Fruit fly (Drosophila melanogaster) whole organism, prepupa: ENCODE data around the gene Pep.
A peak's percentile ranks its signal among the peaks of the same experiment; 100 is the strongest.

Source experiments
- Blimp-1 ChIP-seq: fragments of 200-800 bp; sonication (Bioruptor generic); optimal IDR thresholded peaks from 3 replicates; lab custom pipeline; 2017; ENCODE audit warnings: missing biosample characterization, missing genetic modification characterization, mild to moderate bottlenecking, moderate library complexity, missing genetic modification reagents
- CG10631 ChIP-seq: fragments of 200-800 bp; sonication (Bioruptor generic); optimal IDR thresholded peaks from 2 replicates; lab custom pipeline; 2016; ENCODE audit warnings: missing biosample characterization, missing genetic modification characterization
- CG11762 ChIP-seq: fragments of 200-800 bp; sonication (Bioruptor generic); optimal IDR thresholded peaks from 3 replicates; lab custom pipeline; 2016; ENCODE audit warnings: missing biosample characterization, missing genetic modification characterization; ENCODE audit not compliant: insufficient read depth
- CG11902 ChIP-seq: fragments of 200-800 bp; sonication (Bioruptor generic); optimal IDR thresholded peaks from 3 replicates; lab custom pipeline; 2016; ENCODE audit warnings: missing biosample characterization, missing genetic modification characterization
- CG3032 ChIP-seq: fragments of 200-800 bp; optimal IDR thresholded peaks from 2 replicates; lab custom pipeline; 2019; ENCODE audit warnings: missing biosample characterization, mild to moderate bottlenecking, missing genetic modification characterization, moderate library complexity
- CG34406 ChIP-seq: fragments of 200-800 bp; sonication (Bioruptor generic); optimal IDR thresholded peaks from 3 replicates; lab custom pipeline; 2016; ENCODE audit warnings: missing biosample characterization, missing genetic modification characterization
- CG6163 ChIP-seq: fragments of 200-800 bp; sonication (Bioruptor generic); IDR thresholded peaks from 3 replicates; pipeline ENCODE4 v1.3.6; 2022; ENCODE audit warnings: missing biosample characterization, missing genetic modification characterization
- CG6276 ChIP-seq: fragments of 200-800 bp; sonication (Bioruptor generic); optimal IDR thresholded peaks from 2 replicates; lab custom pipeline; 2017; ENCODE audit warnings: missing biosample characterization, mild to moderate bottlenecking, missing genetic modification characterization
- CG6808 ChIP-seq: fragments of 200-800 bp; sonication (Bioruptor generic); optimal IDR thresholded peaks from 3 replicates; lab custom pipeline; 2017; ENCODE audit warnings: missing biosample characterization, missing genetic modification characterization, mild to moderate bottlenecking, moderate library complexity, missing genetic modification reagents
- CG6854 ChIP-seq: fragments of 200-800 bp; sonication (Bioruptor generic); optimal IDR thresholded peaks from 2 replicates; lab custom pipeline; 2017; ENCODE audit warnings: missing biosample characterization, mild to moderate bottlenecking, missing genetic modification characterization
- CG7368 ChIP-seq: fragments of 200-800 bp; sonication (Bioruptor generic); optimal IDR thresholded peaks from 3 replicates; lab custom pipeline; 2016; ENCODE audit warnings: missing biosample characterization, missing genetic modification characterization
- CG8119 ChIP-seq: fragments of 200-800 bp; sonication (Bioruptor generic); IDR thresholded peaks from 3 replicates; pipeline ENCODE4 v1.3.6; 2022; ENCODE audit warnings: missing biosample characterization, missing genetic modification characterization
- CG8632 ChIP-seq: fragments of 200-800 bp; sonication (Bioruptor generic); optimal IDR thresholded peaks from 3 replicates; lab custom pipeline; 2016; ENCODE audit warnings: missing biosample characterization, missing genetic modification characterization
- Eip75B ChIP-seq: fragments of 200-800 bp; sonication (Bioruptor generic); optimal IDR thresholded peaks from 3 replicates; lab custom pipeline; 2016; ENCODE audit warnings: missing biosample characterization, missing genetic modification characterization
- Eip78C ChIP-seq: fragments of 200-800 bp; sonication (Bioruptor generic); peaks from one replicate; lab custom pipeline; 2016; ENCODE audit warnings: missing biosample characterization, missing genetic modification characterization
- Eip93F ChIP-seq: fragments of 200-800 bp; sonication (Bioruptor generic); optimal IDR thresholded peaks from 2 replicates; lab custom pipeline; 2016; ENCODE audit warnings: missing biosample characterization, mild to moderate bottlenecking, missing genetic modification characterization
- Ets21C ChIP-seq: fragments of 200-800 bp; sonication (Bioruptor generic); optimal IDR thresholded peaks from 3 replicates; lab custom pipeline; 2016; ENCODE audit warnings: missing biosample characterization, missing genetic modification characterization
- Hr4 ChIP-seq: fragments of 200-800 bp; sonication (Bioruptor generic); optimal IDR thresholded peaks from 3 replicates; lab custom pipeline; 2016; ENCODE audit warnings: missing biosample characterization, missing genetic modification characterization
- Lpt ChIP-seq: fragments of 200-800 bp; sonication (Bioruptor generic); optimal IDR thresholded peaks from 3 replicates; lab custom pipeline; 2016; ENCODE audit warnings: missing biosample characterization, missing genetic modification characterization
- Met ChIP-seq: fragments of 200-800 bp; sonication (Bioruptor generic); optimal IDR thresholded peaks from 3 replicates; lab custom pipeline; 2016; ENCODE audit warnings: missing biosample characterization, missing genetic modification characterization
- OdsH ChIP-seq: fragments of 200-800 bp; sonication (Bioruptor generic); optimal IDR thresholded peaks from 3 replicates; lab custom pipeline; 2016; ENCODE audit warnings: missing biosample characterization, missing genetic modification characterization
- Smox ChIP-seq: fragments of 200-800 bp; sonication (Bioruptor generic); optimal IDR thresholded peaks from 3 replicates; lab custom pipeline; 2016; ENCODE audit warnings: missing biosample characterization, missing genetic modification characterization
- Sox102F ChIP-seq: fragments of 200-800 bp; sonication (Bioruptor generic); optimal IDR thresholded peaks from 2 replicates; lab custom pipeline; 2016; ENCODE audit warnings: missing biosample characterization, mild to moderate bottlenecking, missing genetic modification characterization
- Sox14 ChIP-seq: fragments of 200-800 bp; sonication (Bioruptor generic); optimal IDR thresholded peaks from 3 replicates; lab custom pipeline; 2016; ENCODE audit warnings: missing biosample characterization, missing genetic modification characterization
- Sox15 ChIP-seq: fragments of 200-800 bp; sonication (Bioruptor generic); optimal IDR thresholded peaks from 3 replicates; lab custom pipeline; 2016; ENCODE audit warnings: missing biosample characterization, missing genetic modification characterization
- achi ChIP-seq: fragments of 200-800 bp; sonication (Bioruptor generic); optimal IDR thresholded peaks from 3 replicates; lab custom pipeline; 2016; ENCODE audit warnings: missing biosample characterization, missing genetic modification characterization
- dsx ChIP-seq: fragments of 200-800 bp; optimal IDR thresholded peaks from 3 replicates; lab custom pipeline; 2019; ENCODE audit warnings: missing biosample characterization, mild to moderate bottlenecking, missing genetic modification characterization, moderate library complexity; ENCODE audit not compliant: poor library complexity, severe bottlenecking
- esn ChIP-seq: fragments of 200-800 bp; sonication (Bioruptor generic); optimal IDR thresholded peaks from 2 replicates; lab custom pipeline; 2016; ENCODE audit warnings: missing biosample characterization, mild to moderate bottlenecking, missing genetic modification characterization, moderate library complexity
- fd59A ChIP-seq: fragments of 200-800 bp; sonication (Bioruptor generic); optimal IDR thresholded peaks from 2 replicates; lab custom pipeline; 2017; ENCODE audit warnings: missing biosample characterization, mild to moderate bottlenecking, missing genetic modification characterization, missing genetic modification reagents
- fd85E ChIP-seq: fragments of 200-800 bp; sonication (Bioruptor generic); optimal IDR thresholded peaks from 3 replicates; lab custom pipeline; 2016; ENCODE audit warnings: missing biosample characterization, missing genetic modification characterization
- fkh ChIP-seq: fragments of 200-800 bp; sonication (Bioruptor generic); optimal IDR thresholded peaks from 3 replicates; lab custom pipeline; 2017; ENCODE audit warnings: missing biosample characterization, mild to moderate bottlenecking, missing genetic modification characterization, moderate library complexity
- net ChIP-seq: fragments of 200-800 bp; sonication (Bioruptor generic); optimal IDR thresholded peaks from 3 replicates; lab custom pipeline; 2016; ENCODE audit warnings: missing biosample characterization, missing genetic modification characterization
- spab ChIP-seq: fragments of 200-800 bp; sonication (Bioruptor generic); optimal IDR thresholded peaks from 2 replicates; lab custom pipeline; 2017; ENCODE audit warnings: missing biosample characterization, mild to moderate bottlenecking, missing genetic modification characterization, missing genetic modification reagents
- ss ChIP-seq, 2 experiments: fragments of 200-800 bp; sonication (Bioruptor generic); optimal IDR thresholded peaks; 2 replicates in 1 of 2; 3 replicates in 1 of 2; lab custom pipeline; 2017 to 2018; ENCODE audit warnings: mild to moderate bottlenecking in 2 of 2, missing biosample characterization in 2 of 2, missing genetic modification characterization in 2 of 2, moderate library complexity in 1 of 2
- svp ChIP-seq: fragments of 200-800 bp; sonication (Bioruptor generic); peaks from one replicate; lab custom pipeline; 2016; ENCODE audit warnings: missing biosample characterization, missing genetic modification characterization
- topi ChIP-seq: fragments of 200-800 bp; sonication (Bioruptor generic); optimal IDR thresholded peaks from 3 replicates; lab custom pipeline; 2016; ENCODE audit warnings: missing biosample characterization, missing genetic modification characterization
- vri ChIP-seq: fragments of 200-800 bp; sonication (Bioruptor generic); optimal IDR thresholded peaks from 3 replicates; lab custom pipeline; 2016; ENCODE audit warnings: missing biosample characterization, mild to moderate bottlenecking, missing genetic modification characterization

Gene Pep

dm6 chr3L:17667642-17668362 is 23.0 kb upstream of the Pep start:
- TF ChIP-seq svp = peak; percentile 66
- no peak for TF ChIP-seq Ets21C (GFP tag; lab: Kevin White, UChicago)
- no peak for TF ChIP-seq CG7368 (GFP tag; lab: Kevin White, UChicago)
- TF ChIP-seq Sox15 (GFP tag; lab: Kevin White, UChicago) = no peak
- no peak for TF ChIP-seq Blimp-1 (GFP tag; lab: Kevin White, UChicago)
- TF ChIP-seq Smox (GFP tag; lab: Kevin White, UChicago) = no peak
- TF ChIP-seq Sox102F (GFP tag; lab: Kevin White, UChicago) = peak; percentile 11
- no peak for TF ChIP-seq Met (GFP tag; lab: Kevin White, UChicago)
- peak; percentile 16 for TF ChIP-seq fkh (GFP tag; lab: Kevin White, UChicago)
- peak; percentile 77 for TF ChIP-seq Eip78C (GFP tag; lab: Kevin White, UChicago)
- no peak for TF ChIP-seq spab (GFP tag; lab: Kevin White, UChicago)
- no peak for TF ChIP-seq CG6276 (GFP tag; lab: Kevin White, UChicago)
- peak; percentile 7 for TF ChIP-seq vri (GFP tag; lab: Kevin White, UChicago)
- no peak for TF ChIP-seq fd85E (GFP tag; lab: Kevin White, UChicago)
- peak; percentile 8 for TF ChIP-seq topi (GFP tag; lab: Kevin White, UChicago)
- no peak for TF ChIP-seq Hr4
- TF ChIP-seq CG10631 (GFP tag; lab: Kevin White, UChicago) = no peak
- TF ChIP-seq fd59A (GFP tag; lab: Kevin White, UChicago) = no peak
- TF ChIP-seq CG8119 (GFP tag; lab: Robert Waterston, UW) = no peak
- no peak for TF ChIP-seq CG11902 (GFP tag; lab: Kevin White, UChicago)

- TF ChIP-seq dsx (GFP tag; lab: Kevin White, UChicago) (no peak), esn (peak; percentile 8), achi (no peak), fkh (GFP tag; lab: Kevin White, UChicago) (peak; percentile 62), net (peak; percentile 3), ss (GFP tag; optimal IDR thresholded peaks at IDR 0.05; lab: Kevin White, UChicago) (peak in 1 of 2 experiments; percentile 28), Lpt (GFP tag; lab: Kevin White, UChicago) (peak; percentile 6), Eip75B (GFP tag; lab: Kevin White, UChicago) (peak; percentile 25), Sox14 (GFP tag; lab: Kevin White, UChicago) (peak; percentile 18), CG6163 (peak; percentile 20; the same call in 1 of the 3 replicates), CG6808 (GFP tag; lab: Kevin White, UChicago) (no peak), Blimp-1 (GFP tag; lab: Kevin White, UChicago) (peak; percentile 60), CG6854 (peak; percentile 79), vri (GFP tag; lab: Kevin White, UChicago) (peak; percentile 99), svp (peak; percentile 93), Ets21C (GFP tag; lab: Kevin White, UChicago) (no peak), topi (GFP tag; lab: Kevin White, UChicago) (peak; percentile 14), CG34406 (GFP tag; lab: Kevin White, UChicago) (no peak), Sox102F (GFP tag; lab: Kevin White, UChicago) (peak; percentile 28), Eip93F (GFP tag; lab: Kevin White, UChicago) (peak; percentile 62)
These were observed 20.3 kb upstream of the Pep start for dm6 chr3L:17665084-17665576.

dm6 chr3L:17663647-17664046 is 18.8 kb upstream of the Pep start:
- TF ChIP-seq Sox14 (GFP tag; lab: Kevin White, UChicago) (no peak), CG6163 (no peak), CG6808 (GFP tag; lab: Kevin White, UChicago) (no peak), CG8632 (no peak), Eip75B (GFP tag; lab: Kevin White, UChicago) (no peak), Sox15 (GFP tag; lab: Kevin White, UChicago) (no peak), OdsH (GFP tag; lab: Kevin White, UChicago) (no peak), CG11762 (GFP tag; lab: Kevin White, UChicago) (no peak), Blimp-1 (GFP tag; lab: Kevin White, UChicago) (no peak), Eip78C (GFP tag; lab: Kevin White, UChicago) (no peak), CG3032 (tag; lab: Kevin White, UChicago) (no peak)
- TF ChIP-seq, all 60 proteins: peak for 0
